Fruit fly (Drosophila melanogaster): ENCODE results near the gene p130CAS.

The p130CAS gene

dm6 chr3L:160446-161094, 7.9 kb downstream of the p130CAS start (continued):
- no peak for TF ChIP-seq Awh (GFP tag; IDR thresholded peaks at IDR 0.05)
- TF ChIP-seq CG9609 (GFP tag; optimal IDR thresholded peaks at IDR 0.05), result no peak
- TF ChIP-seq Eip74EF (GFP tag; optimal IDR thresholded peaks at IDR 0.05), result peak in 1 of 2 experiments; percentile 41
- TF ChIP-seq NK7.1 (GFP tag; optimal IDR thresholded peaks at IDR 0.05), result no peak
- TF ChIP-seq ab (GFP tag; optimal IDR thresholded peaks at IDR 0.05), result no peak
- TF ChIP-seq hth (optimal IDR thresholded peaks at IDR 0.05), result no peak
- TF ChIP-seq sr (GFP tag; IDR thresholded peaks at IDR 0.05), result peak; percentile 14; the same call in 1 of the 3 replicates
- peak; percentile 34 for TF ChIP-seq CG11504 (tag; optimal IDR thresholded peaks at IDR 0.05)
- TF ChIP-seq BEAF-32 (GFP tag; optimal IDR thresholded peaks at IDR 0.05), result no peak
- TF ChIP-seq CG1647 (GFP tag; optimal IDR thresholded peaks at IDR 0.05), result no peak
- TF ChIP-seq Hmr (GFP tag; optimal IDR thresholded peaks at IDR 0.05), result peak; percentile 21
- no peak for TF ChIP-seq CG8290 (GFP tag; optimal IDR thresholded peaks at IDR 0.05)
- TF ChIP-seq CG8290 (tag; optimal IDR thresholded peaks at IDR 0.05), result peak in 1 of 2 experiments; percentile 73
- TF ChIP-seq CG14667 (GFP tag; IDR thresholded peaks at IDR 0.05), result no peak
- peak; percentile 59; the same call in 2 of the 3 replicates for TF ChIP-seq Dbx (GFP tag; IDR thresholded peaks at IDR 0.05)
- TF ChIP-seq her (GFP tag; optimal IDR thresholded peaks at IDR 0.05), result peak; percentile 10
- TF ChIP-seq CG2678 (tag; optimal IDR thresholded peaks at IDR 0.05), result peak; percentile 40
- TF ChIP-seq Kr (GFP tag; optimal IDR thresholded peaks at IDR 0.05), result no peak
- no peak for TF ChIP-seq dmrt11E (tag; optimal IDR thresholded peaks at IDR 0.05)
- no peak for TF ChIP-seq yki (optimal IDR thresholded peaks at IDR 0.05)
- no peak for TF ChIP-seq mam (GFP tag; optimal IDR thresholded peaks at IDR 0.05)
- no peak for TF ChIP-seq dimm (GFP tag; IDR thresholded peaks at IDR 0.05)
- no peak for TF ChIP-seq CG30403 (GFP tag; optimal IDR thresholded peaks at IDR 0.05)
- TF ChIP-seq zf30C (GFP tag; optimal IDR thresholded peaks at IDR 0.05), result peak; percentile 33
- TF ChIP-seq Dek (tag; optimal IDR thresholded peaks at IDR 0.05), result no peak
- no peak for TF ChIP-seq row (GFP tag; IDR thresholded peaks at IDR 0.05)
- TF ChIP-seq stwl (tag; optimal IDR thresholded peaks at IDR 0.05), result peak; percentile 27
- TF ChIP-seq CG13123 (GFP tag; optimal IDR thresholded peaks at IDR 0.05), result no peak
- TF ChIP-seq pnt (GFP tag; optimal IDR thresholded peaks at IDR 0.05), result no peak
- peak; percentile 79 for TF ChIP-seq CG12769 (tag; optimal IDR thresholded peaks at IDR 0.05)
- no peak for TF ChIP-seq CG3995 (GFP tag; optimal IDR thresholded peaks at IDR 0.05)
- TF ChIP-seq CG15696 (tag; optimal IDR thresholded peaks at IDR 0.05), result no peak
- no peak for TF ChIP-seq CG13624 (GFP tag; optimal IDR thresholded peaks at IDR 0.05)
- no peak for TF ChIP-seq eyg (GFP tag; optimal IDR thresholded peaks at IDR 0.05)
- peak; percentile 8 for TF ChIP-seq Meics (GFP tag; optimal IDR thresholded peaks at IDR 0.05)
- no peak for TF ChIP-seq CG2116 (GFP tag; optimal IDR thresholded peaks at IDR 0.05)
- no peak for TF ChIP-seq Gsc (GFP tag; IDR thresholded peaks at IDR 0.05)
- peak; percentile 50 for TF ChIP-seq CG10543 (GFP tag; optimal IDR thresholded peaks at IDR 0.05)
- TF ChIP-seq twi (tag; optimal IDR thresholded peaks at IDR 0.05), result no peak
- TF ChIP-seq NfI (GFP tag; optimal IDR thresholded peaks at IDR 0.05), result no peak
- no peak for TF ChIP-seq Dll (GFP tag; IDR thresholded peaks at IDR 0.05; ENCODE audit: partially characterized antibody)
- no peak for TF ChIP-seq sisA (GFP tag; IDR thresholded peaks at IDR 0.05)
- peak; percentile 95 for TF ChIP-seq Jarid2 (GFP tag; optimal IDR thresholded peaks at IDR 0.05)
- TF ChIP-seq tll (GFP tag; optimal IDR thresholded peaks at IDR 0.05), result no peak
- no peak for TF ChIP-seq CG1792 (GFP tag; optimal IDR thresholded peaks at IDR 0.05)
- no peak for TF ChIP-seq CG10274 (GFP tag; optimal IDR thresholded peaks at IDR 0.05)
- TF ChIP-seq CG2199 (GFP tag; IDR thresholded peaks at IDR 0.05), result peak; percentile 85; the same call in 2 of the 3 replicates
- no peak for TF ChIP-seq Scr (GFP tag; IDR thresholded peaks at IDR 0.05; ENCODE audit: partially characterized antibody)
- no peak for TF ChIP-seq psq (GFP tag; optimal IDR thresholded peaks at IDR 0.05)
- TF ChIP-seq CG10209 (GFP tag; optimal IDR thresholded peaks at IDR 0.05), result no peak
- TF ChIP-seq CG14014 (GFP tag; IDR thresholded peaks at IDR 0.05), result no peak; the same call in 1 of the 2 replicates

Data from whole organism, embryonic.